Worm (Caenorhabditis elegans) whole organism, midembryonic: ENCODE measurements around the gene srj-26.
"Not testable (repeated sequence)": the region's sequence is repeated elsewhere in the genome, so short reads cannot be mapped to it uniquely, and the experiment has no call there.

Source experiments
- T22C8.4 ChIP-seq: fragments of 200-800 bp; sonication (Bioruptor generic); IDR thresholded peaks from 2 replicates; pipeline ENCODE4 v1.3.6; 2022; ENCODE audit warnings: missing genetic modification characterization, missing compliant biosample characterization
- cog-1 ChIP-seq: sonication (generic microtip); optimal IDR thresholded peaks from 2 replicates; lab custom pipeline; 2016; ENCODE audit warnings: missing genetic modification characterization, missing compliant biosample characterization
- flt-1 ChIP-seq: fragments of 200-800 bp; sonication (Bioruptor generic); IDR thresholded peaks from 2 replicates; pipeline ENCODE4 v1.3.6; 2022; ENCODE audit warnings: missing genetic modification characterization, missing compliant biosample characterization
- klf-2 ChIP-seq: fragments of 200-800 bp; sonication (Bioruptor generic); conservative IDR thresholded peaks from 2 replicates; pipeline ENCODE4 v1.3.6; 2022; ENCODE audit warnings: missing genetic modification reagents, missing genetic modification characterization, missing compliant biosample characterization
- med-1 ChIP-seq: sonication (generic microtip); optimal IDR thresholded peaks from 2 replicates; lab custom pipeline; 2017; ENCODE audit warnings: missing genetic modification characterization, mild to moderate bottlenecking, missing compliant biosample characterization, antibody characterized with exemption, missing genetic modification reagents; ENCODE audit not compliant: insufficient read depth
- ref-1 ChIP-seq: fragments of 200-800 bp; sonication (Bioruptor generic); conservative IDR thresholded peaks from 2 replicates; pipeline ENCODE4 v1.3.6; 2022; ENCODE audit warnings: missing genetic modification reagents, missing genetic modification characterization, missing compliant biosample characterization
- tab-1 ChIP-seq: fragments of 200-800 bp; sonication (Bioruptor generic); IDR thresholded peaks from 2 replicates; pipeline ENCODE4 v1.3.6; 2022; ENCODE audit warnings: missing genetic modification characterization, missing compliant biosample characterization
- ztf-23 ChIP-seq: fragments of 200-800 bp; sonication (Bioruptor generic); IDR thresholded peaks from 2 replicates; pipeline ENCODE4 v1.3.6; 2022; ENCODE audit warnings: missing genetic modification reagents, missing genetic modification characterization, missing compliant biosample characterization
- ztf-29 ChIP-seq: fragments of 200-800 bp; sonication (Bioruptor generic); IDR thresholded peaks from 2 replicates; pipeline ENCODE4 v1.3.6; 2022; ENCODE audit warnings: missing genetic modification reagents, missing genetic modification characterization, missing compliant biosample characterization

The srj-26 gene

DNA sequence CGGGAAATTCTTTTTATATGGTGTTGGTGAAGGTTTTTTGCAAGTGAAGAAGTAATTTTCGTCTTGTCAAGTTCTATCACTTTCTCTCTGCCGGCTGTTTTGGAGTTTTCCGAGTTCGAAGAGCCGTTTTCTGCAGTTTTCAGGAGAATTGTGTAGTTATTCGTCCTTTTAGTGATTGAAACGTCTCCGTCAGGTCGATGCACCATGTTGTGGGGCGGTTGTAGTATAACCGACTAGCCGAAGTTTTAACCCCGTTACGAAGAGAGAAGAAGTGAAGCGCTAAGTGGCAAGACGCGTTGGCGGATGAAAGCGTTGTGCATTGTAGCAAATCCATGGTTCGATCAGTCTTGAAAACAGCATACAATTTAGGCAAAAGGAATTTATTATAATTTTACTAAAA lies 18.2 kb upstream of the srj-26 start:
- TF ChIP-seq T22C8.4 (GFP tag; lab: Robert Waterston, UW) (no peak), cog-1 (no peak), klf-2 (GFP tag; lab: Robert Waterston, UW) (no peak)

DNA sequence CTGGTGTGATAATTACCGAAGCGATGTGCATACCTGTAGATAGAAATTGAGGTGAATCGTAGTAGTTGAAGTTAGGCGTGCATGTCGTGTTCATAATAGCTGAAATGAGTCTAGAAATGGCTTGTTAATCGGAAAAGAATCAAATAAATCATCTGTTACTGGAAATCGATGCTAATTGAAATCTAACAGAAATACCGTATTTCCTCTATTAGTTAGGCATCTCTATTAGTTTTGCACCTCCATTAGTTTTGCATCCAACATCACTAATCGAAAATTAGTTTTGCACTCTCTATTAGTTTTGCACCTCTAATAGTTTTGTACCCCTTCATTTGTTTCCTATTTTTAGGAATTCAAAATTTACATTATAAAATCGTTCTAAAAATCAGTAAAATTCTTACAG lies 16.1 kb upstream of the srj-26 start, which contains the start of gene srh-209:
srh-209 (minus strand) TSS at position 101 of the 400 bp plus-strand sequence.
- TF ChIP-seq ztf-29, tab-1, ztf-23 (GFP tag; lab: Robert Waterston, UW): not testable (repeated sequence)

DNA sequence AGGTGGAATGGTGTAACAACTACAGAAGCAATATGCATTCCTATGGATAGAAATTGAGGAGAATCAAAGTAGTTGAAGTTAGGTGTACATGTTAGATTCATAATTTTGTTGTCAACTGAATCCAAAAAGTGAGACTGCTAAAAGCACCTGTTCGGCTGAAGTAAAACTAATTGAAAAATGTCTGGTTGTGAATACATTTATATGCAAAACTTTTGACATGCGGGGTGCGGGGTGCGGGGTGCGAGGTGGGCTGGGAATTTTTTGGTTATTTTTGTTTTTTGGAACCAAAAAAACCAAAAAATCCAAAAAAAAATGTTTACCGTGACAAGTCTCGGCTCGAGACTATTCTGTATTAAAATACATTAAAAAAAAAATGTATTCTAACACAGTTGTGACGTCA lies 10.8 kb upstream of the srj-26 start, which contains the start of gene srh-207:
srh-207 (minus strand) TSS at position 101 of the 400 bp plus-strand sequence.
- TF ChIP-seq klf-2 (GFP tag; lab: Robert Waterston, UW) (no peak), ztf-23 (GFP tag; lab: Robert Waterston, UW) (no peak), ztf-29 (GFP tag; lab: Robert Waterston, UW) (no peak)

DNA sequence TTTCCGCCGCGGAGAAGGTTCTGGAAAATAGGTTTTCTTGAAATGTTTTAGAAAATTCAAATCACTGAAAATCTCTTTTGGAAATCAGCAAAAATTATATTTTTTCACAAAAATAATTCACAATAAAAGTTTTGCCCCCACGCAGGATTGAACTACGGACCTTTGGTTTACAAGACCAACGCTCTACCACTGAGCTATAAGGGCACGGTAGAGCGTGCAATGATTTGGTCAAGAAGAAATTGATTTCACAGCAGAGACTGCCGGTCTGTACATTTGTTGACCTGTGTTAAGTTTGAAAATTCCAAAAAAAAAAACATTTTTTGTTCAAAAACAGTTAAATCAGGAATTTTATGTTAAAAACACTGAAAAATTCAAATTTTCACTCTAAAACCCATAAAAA lies 8.5 kb upstream of the srj-26 start:
- TF ChIP-seq med-1 (GFP tag; lab: Kevin White, UChicago) = no peak
- TF ChIP-seq ztf-23 (GFP tag; lab: Robert Waterston, UW) = no peak
- TF ChIP-seq ztf-29 (GFP tag; lab: Robert Waterston, UW) = no peak
- TF ChIP-seq flt-1 (GFP tag; lab: Robert Waterston, UW) = no peak
- TF ChIP-seq cog-1 = no peak
- TF ChIP-seq klf-2 (GFP tag; lab: Robert Waterston, UW) = no peak
- no peak for TF ChIP-seq ref-1 (GFP tag; lab: Robert Waterston, UW)
- TF ChIP-seq T22C8.4 (GFP tag; lab: Robert Waterston, UW) = no peak
- no peak for TF ChIP-seq tab-1 (GFP tag; lab: Robert Waterston, UW)

DNA sequence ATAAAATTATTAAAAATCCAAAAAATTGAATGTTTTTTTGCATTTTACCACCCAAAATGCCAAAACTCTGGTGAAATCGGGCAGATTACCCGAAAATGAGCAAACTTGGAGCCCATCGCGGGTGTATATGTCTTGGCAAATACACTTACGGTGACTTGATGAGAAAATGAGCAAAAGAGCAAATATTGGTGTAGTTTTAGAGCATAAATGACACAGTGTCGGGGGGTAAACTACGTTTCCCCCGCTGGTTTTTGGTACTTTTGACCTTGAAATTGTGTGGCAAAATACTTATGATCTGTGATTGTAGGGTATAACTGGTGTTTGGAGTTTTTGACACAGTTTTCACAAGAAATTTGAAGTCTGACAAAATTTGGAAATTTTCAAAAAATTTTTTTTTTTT lies 8.0 kb upstream of the srj-26 start, which contains the start of gene ZK262.2:
ZK262.2 (minus strand) TSS at position 101 of the 400 bp plus-strand sequence.
- TF ChIP-seq cog-1 (no peak), ztf-23 (GFP tag; lab: Robert Waterston, UW) (no peak), ztf-29 (GFP tag; lab: Robert Waterston, UW) (no peak), flt-1 (GFP tag; lab: Robert Waterston, UW) (no peak), med-1 (GFP tag; lab: Kevin White, UChicago) (no peak), klf-2 (GFP tag; lab: Robert Waterston, UW) (no peak), ref-1 (GFP tag; lab: Robert Waterston, UW) (no peak), tab-1 (GFP tag; lab: Robert Waterston, UW) (no peak), T22C8.4 (GFP tag; lab: Robert Waterston, UW) (no peak)

DNA sequence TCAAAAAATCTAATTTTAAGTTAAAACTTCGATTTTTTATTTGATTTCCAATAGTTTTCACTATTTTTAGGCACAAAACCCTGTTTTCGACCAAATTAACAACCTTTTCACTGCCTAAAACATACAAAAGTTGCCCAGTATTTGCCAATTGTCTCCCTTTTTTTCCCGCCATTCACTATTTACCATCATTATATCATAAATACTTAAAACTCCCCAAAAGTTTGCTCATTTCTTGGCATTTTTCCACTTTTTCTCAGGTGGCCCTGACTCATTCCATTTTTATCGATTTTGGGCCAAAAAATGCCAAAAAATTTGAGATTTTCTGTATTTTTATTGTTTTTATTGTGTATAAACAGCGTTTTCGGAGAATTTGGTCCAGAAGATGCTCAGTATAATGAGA lies 6.8 kb upstream of the srj-26 start, which contains the start of gene txt-8:
txt-8 (plus strand) TSS at position 301 of the 400 bp plus-strand sequence.
- TF ChIP-seq ztf-29 (GFP tag; lab: Robert Waterston, UW) (no peak), T22C8.4 (GFP tag; lab: Robert Waterston, UW) (no peak), ztf-23 (GFP tag; lab: Robert Waterston, UW) (no peak), ref-1 (GFP tag; lab: Robert Waterston, UW) (no peak), cog-1 (no peak), flt-1 (GFP tag; lab: Robert Waterston, UW) (no peak), tab-1 (GFP tag; lab: Robert Waterston, UW) (no peak)

DNA sequence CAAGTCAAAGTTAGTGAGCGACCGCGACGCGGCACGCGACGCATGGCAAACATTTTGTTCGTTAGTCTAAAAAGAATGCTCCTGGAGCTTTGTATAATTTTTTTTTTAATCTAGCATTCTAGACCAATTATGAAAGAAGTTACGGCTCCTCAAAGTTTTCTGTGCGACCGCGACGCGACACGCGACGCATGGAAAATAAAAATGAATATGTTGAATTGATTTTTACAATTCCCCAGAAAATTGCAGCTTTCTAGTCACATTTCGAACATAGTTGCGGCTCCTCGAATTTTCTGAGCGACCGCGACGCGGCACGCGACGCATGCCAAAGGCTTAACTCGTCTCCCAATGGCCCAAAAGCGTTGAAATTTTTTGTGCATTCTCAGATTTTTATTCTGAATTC lies 3.6 kb downstream of the srj-26 start, which contains the start of gene ZK262.4:
ZK262.4 (minus strand) TSS at position 101 of the 400 bp plus-strand sequence.
- TF ChIP-seq ztf-23 (GFP tag; lab: Robert Waterston, UW) (no peak), klf-2 (GFP tag; lab: Robert Waterston, UW) (no peak), tab-1 (GFP tag; lab: Robert Waterston, UW) (no peak), med-1 (GFP tag; lab: Kevin White, UChicago) (no peak), cog-1 (no peak), flt-1 (GFP tag; lab: Robert Waterston, UW) (no peak), T22C8.4 (GFP tag; lab: Robert Waterston, UW) (no peak), ref-1 (GFP tag; lab: Robert Waterston, UW) (no peak), ztf-29 (GFP tag; lab: Robert Waterston, UW) (no peak)

DNA sequence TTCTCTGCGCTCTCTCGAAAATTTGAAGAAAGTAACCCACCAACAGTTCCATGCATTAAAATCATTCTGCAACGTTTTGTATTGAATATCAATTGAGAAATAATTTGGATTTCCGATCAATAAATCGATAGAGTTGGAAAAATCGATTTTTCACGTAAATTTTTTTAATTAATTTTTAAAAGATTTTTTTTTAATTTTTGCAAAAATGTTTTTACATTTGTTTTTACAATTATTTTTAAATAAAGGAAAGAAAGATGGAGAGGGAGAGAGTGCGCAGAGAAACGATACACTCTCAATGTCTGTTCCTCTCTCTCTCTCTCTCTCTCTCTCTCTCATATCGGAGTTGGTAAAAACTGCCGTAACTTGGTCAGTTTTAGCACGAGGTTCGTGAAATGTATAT lies 4.6 kb downstream of the srj-26 start, which contains the start of gene ZK262.19:
ZK262.19 (minus strand) TSS at position 101 of the 400 bp plus-strand sequence.
- TF ChIP-seq flt-1 (GFP tag; lab: Robert Waterston, UW) (no peak), ztf-23 (GFP tag; lab: Robert Waterston, UW) (no peak), T22C8.4 (GFP tag; lab: Robert Waterston, UW) (no peak), ztf-29 (GFP tag; lab: Robert Waterston, UW) (no peak), med-1 (GFP tag; lab: Kevin White, UChicago) (no peak), tab-1 (GFP tag; lab: Robert Waterston, UW) (no peak), ref-1 (GFP tag; lab: Robert Waterston, UW) (no peak), cog-1 (no peak), klf-2 (GFP tag; lab: Robert Waterston, UW) (no peak)

DNA sequence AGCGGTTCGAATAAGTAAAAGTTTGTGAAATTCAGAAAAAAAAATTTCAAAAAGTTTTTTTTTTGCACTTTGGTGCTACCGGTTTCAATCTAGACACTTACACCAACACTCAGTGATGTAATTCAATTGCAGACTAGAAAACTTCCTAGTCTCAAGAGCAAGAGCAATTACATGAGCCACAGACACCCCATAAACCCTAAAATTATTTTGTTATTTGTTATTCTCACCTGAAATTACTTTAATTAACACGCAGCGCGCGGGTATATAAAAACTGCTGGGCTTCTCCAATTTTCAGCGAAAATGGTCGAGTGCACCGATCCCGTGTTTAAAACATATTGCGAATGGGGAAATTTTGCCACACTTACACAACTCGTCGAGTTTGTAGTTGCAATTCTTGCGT lies 5.4 kb downstream of the srj-26 start, which contains the start of gene srw-83:
srw-83 (plus strand) TSS at position 301 of the 400 bp plus-strand sequence.
- TF ChIP-seq ztf-29 (GFP tag; lab: Robert Waterston, UW) = no peak

DNA sequence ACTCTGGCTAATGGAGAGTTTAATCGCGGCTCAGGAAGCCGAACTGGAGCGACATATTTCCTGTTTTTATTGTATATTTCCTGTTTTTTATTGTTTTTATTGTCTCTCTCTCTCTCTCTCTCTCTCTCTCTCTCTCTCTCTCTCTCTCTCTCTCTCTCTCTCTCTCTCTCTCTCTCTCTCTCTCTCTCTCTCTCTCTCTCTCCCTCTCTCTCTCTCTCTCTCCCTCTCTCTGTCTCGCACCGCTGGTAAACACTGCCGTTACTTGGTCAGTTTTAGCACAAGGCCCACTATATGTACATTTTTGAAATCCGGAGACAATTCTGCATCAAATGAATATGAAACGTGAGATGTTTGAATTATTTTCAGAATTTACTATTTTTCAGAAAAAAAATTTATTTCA lies 9.9 kb downstream of the srj-26 start:
- TF ChIP-seq med-1 (GFP tag; lab: Kevin White, UChicago) (no peak), tab-1 (GFP tag; lab: Robert Waterston, UW) (no peak)
